Worm (Caenorhabditis elegans) whole organism, L4 larva: ENCODE results near the gene cisd-3.1.
A peak's percentile ranks its signal among the peaks of the same experiment; 100 is the strongest.

Experiments
- ama-1 ChIP-seq: fragments of 150-350 bp; optimal IDR thresholded peaks from 2 replicates; lab custom pipeline; 2014; ENCODE audit warnings: inconsistent platforms, mixed read lengths
- arid-1 ChIP-seq: fragments of 200-800 bp; sonication (Bioruptor generic); conservative IDR thresholded peaks from 2 replicates; pipeline ENCODE4 v1.3.6; 2022; ENCODE audit warnings: missing genetic modification reagents, missing genetic modification characterization, missing compliant biosample characterization
- egl-43 ChIP-seq: fragments of 200-800 bp; sonication (Bioruptor generic); IDR thresholded peaks from 2 replicates; pipeline ENCODE4 v1.3.6; 2022; ENCODE audit warnings: missing genetic modification reagents, missing genetic modification characterization, missing compliant biosample characterization
- nhr-10 ChIP-seq: fragments of 150-350 bp; optimal IDR thresholded peaks from 2 replicates; lab custom pipeline; 2014; ENCODE audit warnings: missing biosample characterization, missing genetic modification characterization
- php-3 ChIP-seq: fragments of 200-800 bp; sonication (Bioruptor generic); IDR thresholded peaks from 2 replicates; pipeline ENCODE4 v1.3.6; 2022; ENCODE audit warnings: missing genetic modification reagents, missing genetic modification characterization, missing compliant biosample characterization
- sdz-12 ChIP-seq: fragments of 200-800 bp; sonication (Bioruptor generic); optimal IDR thresholded peaks from 2 replicates; lab custom pipeline; 2018; ENCODE audit warnings: mild to moderate bottlenecking, missing genetic modification characterization, missing compliant biosample characterization
- snpc-4 ChIP-seq: fragments of 150-350 bp; optimal IDR thresholded peaks from 2 replicates; lab custom pipeline; 2014; ENCODE audit warnings: missing biosample characterization, missing genetic modification characterization
- unc-62 ChIP-seq, 3 experiments: fragments of 150-350 bp in 1 of 3; sonication (generic microtip); optimal IDR thresholded peaks in 2 of 3; peaks in 1 of 3; 1 replicate in 1 of 3; 2 replicates in 2 of 3; lab custom pipeline; 2014 to 2017; ENCODE audit warnings: missing biosample characterization in 3 of 3, missing genetic modification characterization in 3 of 3, missing genetic modification reagents in 3 of 3, missing genotype in 1 of 3
- zfp-3 ChIP-seq: fragments of 200-800 bp; sonication (Bioruptor generic); conservative IDR thresholded peaks from 2 replicates; pipeline ENCODE4 v1.3.6; 2022; ENCODE audit warnings: missing genetic modification reagents, missing genetic modification characterization, missing compliant biosample characterization

DNA sequence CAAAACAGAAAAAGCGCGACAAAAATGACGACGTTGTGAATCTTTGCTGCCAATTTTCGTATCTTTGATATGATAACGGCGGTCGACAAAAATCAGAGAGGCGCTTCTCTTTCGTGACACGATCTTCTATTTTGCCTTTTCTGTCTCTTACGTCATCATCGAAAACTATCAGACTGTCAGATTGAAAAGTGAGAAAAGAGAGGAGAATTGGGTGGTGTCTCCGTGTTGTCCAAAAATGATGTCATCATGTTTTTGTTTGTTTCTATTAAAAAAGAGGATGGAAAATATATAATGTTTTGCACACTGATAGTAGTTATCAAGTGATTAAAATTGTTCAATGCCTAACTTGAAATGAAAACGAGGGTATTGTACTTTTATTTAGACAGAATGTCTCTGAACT lies 46.6 kb upstream of the cisd-3.1 start:
- TF ChIP-seq unc-62 (GFP tag; optimal IDR thresholded peaks at IDR 0.05 in 1 of 2; lab: Kevin White, UChicago) (no peak), unc-62 (tag; optimal IDR thresholded peaks at IDR 0.05; lab: Kevin White, UChicago) (no peak), arid-1 (GFP tag; lab: Robert Waterston, UW) (no peak), sdz-12 (GFP tag; lab: Kevin White, UChicago) (no peak), zfp-3 (GFP tag; lab: Robert Waterston, UW) (no peak), egl-43 (no peak), snpc-4 (tag; lab: Kevin White, UChicago) (no peak), php-3 (GFP tag; lab: Robert Waterston, UW) (peak; percentile 80; the same call in 1 of the 2 replicates), ama-1 (lab: Kevin White, UChicago) (peak; percentile 61), nhr-10 (tag; lab: Kevin White, UChicago) (no peak)
